Worm (Caenorhabditis elegans): ENCODE results near the gene pmt-1.

DNA sequence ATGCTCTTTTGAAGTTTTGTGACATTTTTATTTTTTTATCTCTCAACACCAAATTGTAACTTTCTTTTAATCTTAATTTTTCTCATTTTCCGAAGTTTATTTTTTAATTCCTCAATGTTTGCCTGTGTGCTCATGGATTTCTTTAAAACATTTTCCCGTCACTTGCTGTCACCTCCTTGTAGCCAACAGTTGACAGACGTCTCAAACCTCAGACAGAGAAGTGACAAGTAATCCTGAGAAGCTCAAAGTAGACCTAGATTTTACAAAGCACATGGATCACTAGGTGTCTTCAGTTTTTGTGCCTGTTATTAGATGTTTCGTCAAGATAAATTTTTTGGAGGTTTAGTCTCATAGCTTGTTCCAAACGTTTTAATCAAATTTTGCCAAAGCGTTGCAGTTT is 27.4 kb upstream of the pmt-1 start:
- no peak for TF ChIP-seq ces-1 (GFP tag; optimal IDR thresholded peaks at IDR 0.05)
- no peak for TF ChIP-seq egl-13 (tag; optimal IDR thresholded peaks at IDR 0.05)
- no peak for TF ChIP-seq ama-1 (optimal IDR thresholded peaks at IDR 0.05)
- no peak for TF ChIP-seq nhr-237 (tag; optimal IDR thresholded peaks at IDR 0.05)
- no peak for TF ChIP-seq blmp-1 (tag; optimal IDR thresholded peaks at IDR 0.05)
- no peak for TF ChIP-seq fos-1 (tag; optimal IDR thresholded peaks at IDR 0.05)
- TF ChIP-seq unc-130 (tag; optimal IDR thresholded peaks at IDR 0.05) = no peak
- TF ChIP-seq ceh-90 (tag; optimal IDR thresholded peaks at IDR 0.05) = no peak
- no peak for TF ChIP-seq sup-37 (GFP tag; optimal IDR thresholded peaks at IDR 0.05)
- no peak for TF ChIP-seq ztf-11 (tag; optimal IDR thresholded peaks at IDR 0.05)
- TF ChIP-seq nhr-28 (tag; optimal IDR thresholded peaks at IDR 0.05) = no peak

All from whole organism, L1 larva.